Fruit fly (Drosophila melanogaster): ENCODE data around the gene CecB.

dm6 chr3R:30191462-30191874 lies 22.1 kb downstream of the CecB start:
- TF ChIP-seq psq (optimal IDR thresholded peaks at IDR 0.05) (no peak), Sin3A (optimal IDR thresholded peaks at IDR 0.05) (no peak)
